Fruit fly (Drosophila melanogaster): ENCODE data around the gene CG6310.

Gene CG6310

DNA sequence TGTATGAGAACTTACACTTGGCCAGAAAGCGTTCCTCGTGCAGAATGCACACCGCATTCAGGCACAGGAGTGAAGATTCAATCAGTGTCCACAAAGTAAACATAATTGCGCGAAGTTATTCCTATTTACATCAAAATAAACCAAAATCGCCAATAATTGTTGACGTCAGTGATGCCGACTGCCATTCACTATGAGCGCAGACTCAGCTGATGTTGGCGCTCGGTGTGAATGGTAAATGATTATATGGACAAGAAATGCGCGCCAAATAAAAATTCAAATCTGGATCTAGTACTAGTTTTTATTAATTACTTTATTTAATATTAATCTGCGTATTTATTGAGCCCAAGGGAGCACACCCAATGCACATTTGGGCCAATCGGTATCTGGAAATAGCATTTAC lies 7.2 kb downstream of the CG6310 start, which contains the start of gene CG32069 (continued):
- TF ChIP-seq sim (GFP tag; IDR thresholded peaks at IDR 0.05) (no peak), trh (GFP tag; optimal IDR thresholded peaks at IDR 0.05) (no peak), zen2 (GFP tag; IDR thresholded peaks at IDR 0.05; ENCODE audit: partially characterized antibody) (no peak), esg (GFP tag; conservative IDR thresholded peaks at IDR 0.05) (no peak), stwl (tag; optimal IDR thresholded peaks at IDR 0.05) (peak; percentile 7), HLH4C (GFP tag; IDR thresholded peaks at IDR 0.05; ENCODE audit: partially characterized antibody) (no peak), zfh1 (GFP tag; IDR thresholded peaks at IDR 0.05) (no peak), Xbp1 (GFP tag; optimal IDR thresholded peaks at IDR 0.05) (peak; percentile 16), CG14014 (GFP tag; IDR thresholded peaks at IDR 0.05) (no peak), D19B (GFP tag; optimal IDR thresholded peaks at IDR 0.05) (no peak), Sox102F (GFP tag; optimal IDR thresholded peaks at IDR 0.05) (no peak), CG4617 (GFP tag; optimal IDR thresholded peaks at IDR 0.05; ENCODE audit: borderline replicate concordance) (peak; percentile 5), Neu2 (GFP tag; optimal IDR thresholded peaks at IDR 0.05; ENCODE audit: borderline replicate concordance) (no peak), CG16779 (GFP tag; IDR thresholded peaks at IDR 0.05) (no peak), Usf (GFP tag; optimal IDR thresholded peaks at IDR 0.05) (no peak), maf-S (GFP tag; optimal IDR thresholded peaks at IDR 0.05) (no peak), E2f2 (GFP tag; IDR thresholded peaks at IDR 0.05) (peak; percentile 88), CG2129 (GFP tag; IDR thresholded peaks at IDR 0.05; ENCODE audit: partially characterized antibody) (no peak), CG1647 (GFP tag; optimal IDR thresholded peaks at IDR 0.05) (no peak), ftz-f1 (GFP tag; optimal IDR thresholded peaks at IDR 0.05) (no peak), CG8765 (GFP tag; IDR thresholded peaks at IDR 0.05) (no peak), Antp (GFP tag; optimal IDR thresholded peaks at IDR 0.05) (no peak), CG32772 (GFP tag; IDR thresholded peaks at IDR 0.05) (no peak), bbx (GFP tag; IDR thresholded peaks at IDR 0.05; ENCODE audit: partially characterized antibody) (no peak), ssp (GFP tag; IDR thresholded peaks at IDR 0.05) (no peak), CrebB (tag; optimal IDR thresholded peaks at IDR 0.05) (no peak), sc (optimal IDR thresholded peaks at IDR 0.05) (no peak), sc (GFP tag; optimal IDR thresholded peaks at IDR 0.05) (no peak), CG33213 (GFP tag; optimal IDR thresholded peaks at IDR 0.05) (no peak), Trl (optimal IDR thresholded peaks at IDR 0.05) (no peak), Trl (GFP tag; optimal IDR thresholded peaks at IDR 0.05) (no peak), CG9437 (GFP tag; optimal IDR thresholded peaks at IDR 0.05) (no peak), HmgD (GFP tag; optimal IDR thresholded peaks at IDR 0.05) (no peak), ac (GFP tag; optimal IDR thresholded peaks at IDR 0.05) (no peak), CG31365 (tag; optimal IDR thresholded peaks at IDR 0.05) (no peak), Sin3A (optimal IDR thresholded peaks at IDR 0.05) (no peak), repo (GFP tag; optimal IDR thresholded peaks at IDR 0.05) (no peak), CG3163 (GFP tag; optimal IDR thresholded peaks at IDR 0.05) (no peak), Pdp1 (GFP tag; optimal IDR thresholded peaks at IDR 0.05) (peak in 1 of 2 experiments; percentile 75), Lpt (GFP tag; optimal IDR thresholded peaks at IDR 0.05) (no peak), wdn (GFP tag; IDR thresholded peaks at IDR 0.05) (no peak), CG10654 (GFP tag; optimal IDR thresholded peaks at IDR 0.05) (no peak), salm (tag; optimal IDR thresholded peaks at IDR 0.05) (no peak), Hsf (GFP tag; optimal IDR thresholded peaks at IDR 0.05) (no peak), hbn (GFP tag; IDR thresholded peaks at IDR 0.05; ENCODE audit: partially characterized antibody) (0 out of 2 replicates have a peak, but pooled peaks have one; percentile 20), CG9932 (GFP tag; IDR thresholded peaks at IDR 0.05) (no peak), HmgZ (tag; optimal IDR thresholded peaks at IDR 0.05) (peak; percentile 0), pzg (GFP tag; optimal IDR thresholded peaks at IDR 0.05) (peak; percentile 53), CG7357 (GFP tag; IDR thresholded peaks at IDR 0.05) (no peak), MBD-R2 (GFP tag; IDR thresholded peaks at IDR 0.05) (peak; percentile 73), amos (GFP tag; IDR thresholded peaks at IDR 0.05; ENCODE audit: partially characterized antibody) (no peak), Hmx (GFP tag; optimal IDR thresholded peaks at IDR 0.05) (no peak), CG34422 (GFP tag; IDR thresholded peaks at IDR 0.05) (no peak)
